Worm (Caenorhabditis elegans): ENCODE results near the gene spe-17.
A peak's percentile ranks its signal among the peaks of the same experiment; 100 is the strongest.

spe-17 gene

ce11 chrIV:12044844-12045738 is 31.9 kb downstream of the spe-17 start:
- TF ChIP-seq egl-27 (tag; optimal IDR thresholded peaks at IDR 0.05) (peak; percentile 34), C34F6.9 (tag; optimal IDR thresholded peaks at IDR 0.05) (no peak), ceh-16 (tag; optimal IDR thresholded peaks at IDR 0.05) (peak; percentile 29), nhr-129 (tag; optimal IDR thresholded peaks at IDR 0.05) (peak; percentile 64), blmp-1 (tag; optimal IDR thresholded peaks at IDR 0.05; ENCODE audit: insufficient read depth) (peak; percentile 56), sma-3 (GFP tag; optimal IDR thresholded peaks at IDR 0.05) (peak; percentile 59), lsy-2 (tag; optimal IDR thresholded peaks at IDR 0.05) (peak in 1 of 2 experiments; percentile 21), fos-1 (tag; optimal IDR thresholded peaks at IDR 0.05) (peak; percentile 28), nhr-25 (tag; optimal IDR thresholded peaks at IDR 0.05) (peak; percentile 36), nhr-23 (tag; optimal IDR thresholded peaks at IDR 0.05) (no peak), nhr-21 (tag; optimal IDR thresholded peaks at IDR 0.05) (peak; percentile 47), sma-9 (GFP tag; optimal IDR thresholded peaks at IDR 0.05) (peak; percentile 83), sma-9 (tag; optimal IDR thresholded peaks at IDR 0.05) (no peak), elt-1 (tag; optimal IDR thresholded peaks at IDR 0.05) (no peak)

DNA sequence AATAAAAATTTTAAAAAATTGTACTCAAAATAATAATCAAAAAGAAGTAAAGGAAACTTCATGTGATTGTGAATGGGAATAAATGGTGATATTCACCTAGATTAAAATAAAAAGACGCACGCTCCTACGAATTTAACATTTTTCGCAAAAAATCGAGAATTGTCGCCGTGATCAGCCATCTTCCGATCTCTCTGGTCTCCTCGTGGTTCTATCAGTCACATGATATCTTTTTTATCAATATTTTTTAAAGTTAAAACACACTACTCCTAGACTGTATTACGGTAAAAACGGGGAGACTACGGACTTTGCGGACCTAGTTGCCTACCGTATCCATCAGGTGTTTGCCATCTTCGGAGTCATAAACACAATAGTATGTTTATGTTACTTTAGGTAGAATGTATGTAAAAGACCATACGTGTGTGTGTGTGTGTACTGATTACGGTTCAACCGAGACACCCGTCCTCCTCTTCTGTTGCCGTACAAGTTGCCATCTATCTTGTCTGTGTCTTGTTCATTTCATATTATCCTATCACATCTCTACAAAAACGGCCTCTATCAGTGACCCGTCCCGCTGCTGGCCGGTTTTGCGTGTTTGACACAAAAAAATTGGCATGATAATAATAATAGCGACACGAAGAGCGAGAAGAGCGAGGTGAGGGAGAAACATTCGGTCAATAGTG is 33.4 kb downstream of the spe-17 start, which contains the start of gene T12G3.2:
Gene T12G3.2, minus strand, starts transcription at position 444 of the 680 bp plus-strand sequence.
- peak; percentile 49 for TF ChIP-seq sma-9 (GFP tag; optimal IDR thresholded peaks at IDR 0.05)
- TF ChIP-seq sma-9 (tag; optimal IDR thresholded peaks at IDR 0.05): no peak
- TF ChIP-seq ceh-82 (tag; optimal IDR thresholded peaks at IDR 0.05): no peak
- peak in 1 of 2 experiments; percentile 16 for TF ChIP-seq lsy-2 (tag; optimal IDR thresholded peaks at IDR 0.05)
- peak; percentile 25 for TF ChIP-seq gmeb-1 (tag; optimal IDR thresholded peaks at IDR 0.05)
- TF ChIP-seq sem-4 (tag; optimal IDR thresholded peaks at IDR 0.05): no peak
- TF ChIP-seq nhr-21 (tag; optimal IDR thresholded peaks at IDR 0.05): peak; percentile 23
- TF ChIP-seq F13H6.1 (tag; optimal IDR thresholded peaks at IDR 0.05): peak; percentile 23
- TF ChIP-seq mab-5 (tag; optimal IDR thresholded peaks at IDR 0.05): no peak
- TF ChIP-seq nhr-25 (tag; optimal IDR thresholded peaks at IDR 0.05): peak; percentile 30
- peak; percentile 65 for TF ChIP-seq fos-1 (tag; optimal IDR thresholded peaks at IDR 0.05)
- TF ChIP-seq aly-2 (tag; optimal IDR thresholded peaks at IDR 0.05): no peak
- TF ChIP-seq nhr-129 (tag; optimal IDR thresholded peaks at IDR 0.05): peak; percentile 64
- TF ChIP-seq sma-3 (GFP tag; optimal IDR thresholded peaks at IDR 0.05): peak; percentile 44
- TF ChIP-seq ztf-11 (tag; optimal IDR thresholded peaks at IDR 0.05): no peak

- TF ChIP-seq nhr-21 (tag; optimal IDR thresholded peaks at IDR 0.05) (no peak), ama-1 (optimal IDR thresholded peaks at IDR 0.05) (no peak), nhr-129 (tag; optimal IDR thresholded peaks at IDR 0.05) (peak; percentile 2), nhr-6 (tag; optimal IDR thresholded peaks at IDR 0.05) (no peak), unc-62 (GFP tag; optimal IDR thresholded peaks at IDR 0.05) (no peak), elt-1 (tag; optimal IDR thresholded peaks at IDR 0.05) (no peak), fos-1 (tag; optimal IDR thresholded peaks at IDR 0.05) (peak; percentile 1), lin-11 (tag; optimal IDR thresholded peaks at IDR 0.05) (no peak), Y55F3AM.14 (GFP tag; optimal IDR thresholded peaks at IDR 0.05) (no peak), ztf-1 (GFP tag; conservative IDR thresholded peaks at IDR 0.05) (no peak)
These were observed 34.5 kb downstream of the spe-17 start, which contains the start of gene T12G3.4 for ce11 chrIV:12047552-12048347. TSS of gene T12G3.4 (plus strand) at chrIV:12048256.

ce11 chrIV:12051049-12051792 is 38.0 kb downstream of the spe-17 start, which contains the start of the genes bre-5 and spt-5:
TSS of gene bre-5 (minus strand) at chrIV:12051215.
TSS of gene spt-5 (plus strand) at chrIV:12051491.
- peak; percentile 7 for TF ChIP-seq nhr-129 (tag; optimal IDR thresholded peaks at IDR 0.05)
- TF ChIP-seq nhr-21 (tag; optimal IDR thresholded peaks at IDR 0.05): no peak
- peak; percentile 17 for TF ChIP-seq gmeb-1 (tag; optimal IDR thresholded peaks at IDR 0.05)
- no peak for TF ChIP-seq elt-1 (tag; optimal IDR thresholded peaks at IDR 0.05)
- TF ChIP-seq ztf-1 (GFP tag; conservative IDR thresholded peaks at IDR 0.05): no peak
- TF ChIP-seq lin-13 (GFP tag; optimal IDR thresholded peaks at IDR 0.05): no peak
- peak in 1 of 2 experiments; percentile 61 for TF ChIP-seq lsy-2 (tag; optimal IDR thresholded peaks at IDR 0.05)
- TF ChIP-seq nhr-23 (tag; optimal IDR thresholded peaks at IDR 0.05): no peak
- no peak for TF ChIP-seq ceh-16 (tag; optimal IDR thresholded peaks at IDR 0.05)

Measured in whole organism, L2 larva.